Fruit fly (Drosophila melanogaster): ENCODE data around the gene Prosalpha2.
A peak's percentile ranks its signal among the peaks of the same experiment; 100 is the strongest.

Gene Prosalpha2

dm6 chr3R:12459879-12460522 lies 28.9 kb downstream of the Prosalpha2 start, which contains the start of the genes CG5961 and Polr3C (continued):
- no peak for TF ChIP-seq CG8359 (GFP tag; optimal IDR thresholded peaks at IDR 0.05; ENCODE audit: borderline replicate concordance)
- TF ChIP-seq gro (GFP tag; optimal IDR thresholded peaks at IDR 0.05), result no peak
- TF ChIP-seq HLH4C (GFP tag; IDR thresholded peaks at IDR 0.05; ENCODE audit: partially characterized antibody), result peak; percentile 33; the same call in 2 of the 3 replicates
- TF ChIP-seq NC2β (GFP tag; optimal IDR thresholded peaks at IDR 0.05), result no peak
- no peak for TF ChIP-seq CG10543 (GFP tag; optimal IDR thresholded peaks at IDR 0.05)
- TF ChIP-seq CG10321 (GFP tag; IDR thresholded peaks at IDR 0.05), result no peak
- TF ChIP-seq Hand (GFP tag; optimal IDR thresholded peaks at IDR 0.05), result no peak
- no peak for TF ChIP-seq p53 (GFP tag; optimal IDR thresholded peaks at IDR 0.05)
- no peak for TF ChIP-seq Tbp (GFP tag; optimal IDR thresholded peaks at IDR 0.05)
- no peak for TF ChIP-seq NC2α (GFP tag; optimal IDR thresholded peaks at IDR 0.05)
- no peak for TF ChIP-seq H15 (GFP tag; IDR thresholded peaks at IDR 0.05)
- TF ChIP-seq tap (tag; optimal IDR thresholded peaks at IDR 0.05), result no peak
- no peak for TF ChIP-seq dm (GFP tag; optimal IDR thresholded peaks at IDR 0.05)
- TF ChIP-seq CG11560 (tag; IDR thresholded peaks at IDR 0.05), result peak; percentile 95
- TF ChIP-seq fd96Cb (tag; optimal IDR thresholded peaks at IDR 0.05), result no peak
- no peak for TF ChIP-seq CG6689 (GFP tag; IDR thresholded peaks at IDR 0.05)
- TF ChIP-seq dati (GFP tag; IDR thresholded peaks at IDR 0.05), result no peak
- TF ChIP-seq Dp (GFP tag; optimal IDR thresholded peaks at IDR 0.05), result peak; percentile 71
- no peak for TF ChIP-seq CG3407 (GFP tag; optimal IDR thresholded peaks at IDR 0.05)
- no peak for TF ChIP-seq Camta (GFP tag; optimal IDR thresholded peaks at IDR 0.05)
- no peak for TF ChIP-seq sim (GFP tag; IDR thresholded peaks at IDR 0.05)
- no peak for TF ChIP-seq CTCF (GFP tag; optimal IDR thresholded peaks at IDR 0.05)
- no peak for TF ChIP-seq D19B (GFP tag; optimal IDR thresholded peaks at IDR 0.05)
- TF ChIP-seq CG10565 (GFP tag; optimal IDR thresholded peaks at IDR 0.05), result no peak
- no peak for TF ChIP-seq Oaz (GFP tag; IDR thresholded peaks at IDR 0.05)
- no peak for TF ChIP-seq CG10462 (GFP tag; optimal IDR thresholded peaks at IDR 0.05)
- TF ChIP-seq C15 (GFP tag; IDR thresholded peaks at IDR 0.05), result no peak
- TF ChIP-seq ara (GFP tag; IDR thresholded peaks at IDR 0.05), result no peak
- no peak for TF ChIP-seq Six4 (GFP tag; optimal IDR thresholded peaks at IDR 0.05)
- TF ChIP-seq B-H2 (GFP tag; optimal IDR thresholded peaks at IDR 0.05), result no peak
- no peak for TF ChIP-seq CG5953 (GFP tag; IDR thresholded peaks at IDR 0.05)
- no peak for TF ChIP-seq fd64A (GFP tag; optimal IDR thresholded peaks at IDR 0.05)
- TF ChIP-seq stwl (tag; optimal IDR thresholded peaks at IDR 0.05), result peak; percentile 63
- TF ChIP-seq insv (GFP tag; optimal IDR thresholded peaks at IDR 0.05), result peak in 1 of 2 experiments; percentile 38
- no peak for TF ChIP-seq CG13624 (GFP tag; optimal IDR thresholded peaks at IDR 0.05)
- no peak for TF ChIP-seq CG30403 (GFP tag; optimal IDR thresholded peaks at IDR 0.05)
- TF ChIP-seq vvl (GFP tag; IDR thresholded peaks at IDR 0.05), result no peak
- no peak for TF ChIP-seq Dfd (GFP tag; optimal IDR thresholded peaks at IDR 0.05)
- no peak for TF ChIP-seq Rfx (GFP tag; IDR thresholded peaks at IDR 0.05)
- TF ChIP-seq crp (GFP tag; optimal IDR thresholded peaks at IDR 0.05), result peak; percentile 18 to 93
- TF ChIP-seq sens-2 (GFP tag; IDR thresholded peaks at IDR 0.05), result no peak
- no peak for TF ChIP-seq CG32532 (GFP tag; IDR thresholded peaks at IDR 0.05)
- TF ChIP-seq CG18619 (GFP tag; optimal IDR thresholded peaks at IDR 0.05), result no peak
- TF ChIP-seq CG11456 (GFP tag; IDR thresholded peaks at IDR 0.05), result no peak
- no peak for TF ChIP-seq CG9437 (GFP tag; optimal IDR thresholded peaks at IDR 0.05)
- no peak for TF ChIP-seq CG7357 (GFP tag; IDR thresholded peaks at IDR 0.05)
- TF ChIP-seq CG13123 (GFP tag; optimal IDR thresholded peaks at IDR 0.05), result no peak
- no peak for TF ChIP-seq CG10979 (tag; optimal IDR thresholded peaks at IDR 0.05)
- no peak for TF ChIP-seq CG14050 (GFP tag; IDR thresholded peaks at IDR 0.05)
- TF ChIP-seq lilli (GFP tag; optimal IDR thresholded peaks at IDR 0.05), result no peak
- no peak for TF ChIP-seq ERR (GFP tag; optimal IDR thresholded peaks at IDR 0.05)
- no peak for TF ChIP-seq CG15073 (GFP tag; optimal IDR thresholded peaks at IDR 0.05)
- no peak for TF ChIP-seq CG11085 (GFP tag; IDR thresholded peaks at IDR 0.05)

Data from whole organism, embryonic.